Worm (Caenorhabditis elegans): ENCODE results near the gene B0507.6.
A peak's percentile ranks its signal among the peaks of the same experiment; 100 is the strongest.

B0507.6 gene

ce11 chrV:8729100-8729499, 16.9 kb upstream of the B0507.6 start, which contains the start of gene ZC196.5:
Gene ZC196.5 (plus strand): TSS chrV:8729400.
- TF ChIP-seq nhr-71 (tag; optimal IDR thresholded peaks at IDR 0.05) (no peak), C04F5.9 (tag; optimal IDR thresholded peaks at IDR 0.05) (no peak), unc-98 (GFP tag; IDR thresholded peaks at IDR 0.05) (no peak), mdl-1 (tag; optimal IDR thresholded peaks at IDR 0.05) (no peak), pax-3 (tag; optimal IDR thresholded peaks at IDR 0.05) (no peak), mab-9 (GFP tag; IDR thresholded peaks at IDR 0.05) (no peak)

ce11 chrV:8730991-8731390, 15.0 kb upstream of the B0507.6 start:
- TF ChIP-seq nhr-237 (tag; optimal IDR thresholded peaks at IDR 0.05), result no peak
- peak; percentile 21 for TF ChIP-seq elt-2 (tag; optimal IDR thresholded peaks at IDR 0.05)

ce11 chrV:8732934-8733333, 13.0 kb upstream of the B0507.6 start, which contains the start of gene ZC196.4:
Gene ZC196.4 (plus strand): TSS chrV:8733106.
- no peak for TF ChIP-seq ces-1 (GFP tag; optimal IDR thresholded peaks at IDR 0.05)
- TF ChIP-seq elt-2 (tag; optimal IDR thresholded peaks at IDR 0.05), result peak; percentile 36

- no peak for TF ChIP-seq mef-2 (tag; optimal IDR thresholded peaks at IDR 0.05)
- no peak for TF ChIP-seq hlh-4 (tag; optimal IDR thresholded peaks at IDR 0.05)
- TF ChIP-seq grh-1 (GFP tag; IDR thresholded peaks at IDR 0.05), result no peak
- TF ChIP-seq unc-130 (tag; optimal IDR thresholded peaks at IDR 0.05), result no peak
- TF ChIP-seq ces-1 (GFP tag; optimal IDR thresholded peaks at IDR 0.05), result no peak
- TF ChIP-seq mdl-1 (tag; optimal IDR thresholded peaks at IDR 0.05), result no peak
- no peak for TF ChIP-seq irx-1 (tag; optimal IDR thresholded peaks at IDR 0.05)
- TF ChIP-seq hpl-2 (GFP tag; optimal IDR thresholded peaks at IDR 0.05), result no peak
- no peak for TF ChIP-seq lin-14 (GFP tag; optimal IDR thresholded peaks at IDR 0.05)
- TF ChIP-seq nhr-28 (tag; optimal IDR thresholded peaks at IDR 0.05), result no peak
- TF ChIP-seq skn-1 (tag; optimal IDR thresholded peaks at IDR 0.05), result no peak
Observed at ce11 chrV:8736369-8736768, 9.6 kb upstream of the B0507.6 start, which contains the start of gene ZC196.3. Gene ZC196.3 (plus strand): TSS chrV:8736669.

ce11 chrV:8739136-8739535, 6.8 kb upstream of the B0507.6 start, which contains the start of gene ZC196.2:
Gene ZC196.2 (plus strand): TSS chrV:8739436.
- TF ChIP-seq nhr-90 (tag; optimal IDR thresholded peaks at IDR 0.05; ENCODE audit: poor library complexity), result no peak
- no peak for TF ChIP-seq ceh-63 (GFP tag; optimal IDR thresholded peaks at IDR 0.05)
- no peak for TF ChIP-seq snpc-4 (tag; optimal IDR thresholded peaks at IDR 0.05)
- no peak for TF ChIP-seq ztf-11 (tag; optimal IDR thresholded peaks at IDR 0.05)
- TF ChIP-seq nhr-11 (tag; optimal IDR thresholded peaks at IDR 0.05), result no peak
- no peak for TF ChIP-seq pag-3 (tag; optimal IDR thresholded peaks at IDR 0.05; ENCODE audit: borderline replicate concordance, insufficient read depth)
- no peak for TF ChIP-seq fkh-10 (GFP tag; optimal IDR thresholded peaks at IDR 0.05)

ce11 chrV:8753395-8753794, 7.4 kb downstream of the B0507.6 start, which contains the start of gene B0507.5:
Gene B0507.5 (plus strand): TSS chrV:8753695.
- TF ChIP-seq tbx-2 (tag; optimal IDR thresholded peaks at IDR 0.05) (no peak), pax-3 (tag; optimal IDR thresholded peaks at IDR 0.05) (no peak), lin-14 (GFP tag; optimal IDR thresholded peaks at IDR 0.05) (no peak), hpl-2 (GFP tag; optimal IDR thresholded peaks at IDR 0.05) (no peak), ceh-90 (tag; optimal IDR thresholded peaks at IDR 0.05) (no peak), hlh-17 (GFP tag; optimal IDR thresholded peaks at IDR 0.05; ENCODE audit: borderline replicate concordance) (no peak), nhr-76 (tag; optimal IDR thresholded peaks at IDR 0.05) (no peak), swsn-7 (tag; optimal IDR thresholded peaks at IDR 0.05) (no peak), hlh-4 (tag; optimal IDR thresholded peaks at IDR 0.05) (no peak), F16B12.6 (tag; optimal IDR thresholded peaks at IDR 0.05) (no peak), C04F5.9 (tag; optimal IDR thresholded peaks at IDR 0.05) (no peak), efl-1 (optimal IDR thresholded peaks at IDR 0.05) (no peak), efl-1 (GFP tag; optimal IDR thresholded peaks at IDR 0.05 in 1 of 2) (no peak)

Data from whole organism, L1 larva.